Fruit fly (Drosophila melanogaster): ENCODE data around the gene Usp8.

Usp8 gene

DNA sequence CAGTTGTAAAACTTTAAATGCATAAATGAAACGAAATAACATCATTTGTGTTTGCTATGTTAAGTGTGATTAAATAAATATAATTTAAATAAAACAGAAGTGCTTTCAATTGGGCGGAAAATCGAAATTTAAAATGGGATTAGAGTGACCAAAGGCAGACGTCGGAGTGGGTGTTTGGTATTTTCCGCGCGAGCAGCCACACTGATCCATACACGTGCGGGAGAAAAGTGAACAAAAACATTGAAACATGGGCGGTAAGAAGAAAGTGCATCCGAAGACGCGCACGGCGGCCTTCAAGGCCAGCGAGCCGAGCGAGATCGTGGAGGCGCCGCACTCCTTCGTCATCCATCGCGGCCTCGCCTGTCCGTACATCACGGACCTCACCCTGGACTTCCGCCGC lies 18.0 kb upstream of the Usp8 start, which contains the start of gene ppan:
TSS of gene ppan (plus strand) at position 198 of the 400 bp plus-strand sequence.
- TF ChIP-seq CG10348 (GFP tag; IDR thresholded peaks at IDR 0.05) (no peak), CG17806 (tag; optimal IDR thresholded peaks at IDR 0.05) (no peak), gl (tag; optimal IDR thresholded peaks at IDR 0.05) (no peak), CG15710 (tag; optimal IDR thresholded peaks at IDR 0.05) (no peak), Pif1B (GFP tag; optimal IDR thresholded peaks at IDR 0.05) (no peak), Snoo (tag; optimal IDR thresholded peaks at IDR 0.05) (no peak), fd96Ca (GFP tag; IDR thresholded peaks at IDR 0.05) (no peak), CG8159 (tag; optimal IDR thresholded peaks at IDR 0.05) (no peak), CG9948 (tag; optimal IDR thresholded peaks at IDR 0.05) (no peak)

DNA sequence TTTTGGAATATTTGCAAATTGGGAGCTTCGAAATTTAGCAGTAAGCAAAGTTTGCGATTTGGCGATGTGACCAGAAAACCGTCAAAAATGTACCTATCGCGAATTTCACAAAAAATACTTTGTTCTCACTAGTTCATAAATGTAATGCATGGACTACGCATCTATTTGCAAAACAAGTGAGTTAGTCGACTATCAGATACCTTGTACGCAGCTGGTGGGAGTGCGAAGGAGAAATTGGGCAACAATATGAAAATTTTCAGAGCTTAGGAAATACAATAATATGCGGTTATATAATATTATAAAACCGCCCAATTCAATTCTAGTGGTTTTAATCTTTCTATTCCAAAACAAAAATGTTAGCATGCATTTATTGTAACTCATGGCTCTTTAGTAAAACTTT lies 15.3 kb upstream of the Usp8 start, which contains the start of gene Bdbt:
TSS of gene Bdbt (minus strand) at position 73 of the 400 bp plus-strand sequence.
- TF ChIP-seq CG9948 (tag; optimal IDR thresholded peaks at IDR 0.05) (peak; percentile 20), CG17806 (tag; optimal IDR thresholded peaks at IDR 0.05) (peak; percentile 45), CG10348 (GFP tag; IDR thresholded peaks at IDR 0.05) (no peak), gl (tag; optimal IDR thresholded peaks at IDR 0.05) (no peak), Snoo (tag; optimal IDR thresholded peaks at IDR 0.05) (peak; percentile 5), CG8301 (tag; optimal IDR thresholded peaks at IDR 0.05) (peak; percentile 43), fd96Ca (GFP tag; IDR thresholded peaks at IDR 0.05) (no peak; the same call in 2 of the 3 replicates), CG4496 (GFP tag; IDR thresholded peaks at IDR 0.05) (0 out of 3 replicates have a peak, but pooled peaks have one; percentile 47), CG15710 (tag; optimal IDR thresholded peaks at IDR 0.05) (peak; percentile 9), Ets98B (GFP tag; IDR thresholded peaks at IDR 0.05) (peak; percentile 44), rn (GFP tag; IDR thresholded peaks at IDR 0.05) (no peak), CG14655 (GFP tag; optimal IDR thresholded peaks at IDR 0.05) (no peak)

DNA sequence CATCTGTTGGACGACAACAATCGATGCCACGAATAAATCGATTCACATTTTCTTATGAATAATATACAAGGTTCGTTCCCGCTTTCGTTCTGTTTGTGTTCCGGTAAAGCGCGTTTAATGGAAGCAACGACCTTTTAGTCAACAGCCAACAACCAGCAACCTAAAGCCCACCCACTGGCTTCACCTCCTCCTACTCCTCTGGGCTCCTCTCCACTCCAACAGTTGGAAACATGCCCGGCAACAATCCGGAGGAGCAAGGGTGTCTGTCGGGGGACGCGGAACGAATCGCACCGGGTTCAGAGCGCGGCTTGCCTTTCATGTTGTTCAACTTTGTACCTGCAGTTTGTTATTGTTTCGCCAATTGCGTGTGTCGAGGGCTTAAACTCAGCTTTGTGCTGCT lies 9.8 kb upstream of the Usp8 start:
- TF ChIP-seq EcR (GFP tag; optimal IDR thresholded peaks at IDR 0.05), result peak; percentile 96
- TF ChIP-seq CG34367 (tag; optimal IDR thresholded peaks at IDR 0.05), result no peak

DNA sequence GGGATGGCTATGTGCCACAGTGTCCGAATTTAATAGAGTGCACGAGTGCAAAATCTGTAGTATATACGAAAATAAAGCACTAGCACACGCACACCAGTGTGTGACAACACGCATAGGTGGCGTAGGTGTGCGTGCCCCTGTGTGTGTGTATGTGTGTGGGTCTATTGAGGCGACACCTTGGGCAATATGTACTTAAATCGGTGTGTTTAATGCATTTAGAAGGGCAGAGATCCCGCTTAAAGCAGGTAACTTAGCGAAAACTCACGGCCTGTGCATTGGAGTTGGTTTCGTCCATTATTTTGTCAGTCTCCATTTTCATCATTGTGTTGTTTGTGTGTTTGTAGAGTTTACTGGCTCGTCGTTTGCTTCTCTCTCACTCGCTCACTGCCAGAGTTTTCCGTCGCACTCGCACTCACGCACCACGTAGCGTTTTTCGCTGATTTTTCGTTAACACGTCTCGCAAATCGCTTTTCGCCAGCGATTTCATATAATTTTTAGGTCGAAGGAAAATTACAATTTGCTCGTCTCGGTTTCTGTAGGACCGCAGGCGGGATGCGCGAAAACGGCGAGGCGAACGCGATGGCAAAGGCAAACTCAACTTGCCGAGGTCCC lies 7.3 kb upstream of the Usp8 start:
- TF ChIP-seq CG8301 (tag; optimal IDR thresholded peaks at IDR 0.05) (no peak), CG15710 (tag; optimal IDR thresholded peaks at IDR 0.05) (no peak), rn (GFP tag; IDR thresholded peaks at IDR 0.05) (no peak), CG32121 (GFP tag; IDR thresholded peaks at IDR 0.05) (no peak), EcR (GFP tag; optimal IDR thresholded peaks at IDR 0.05) (peak; percentile 66)

DNA sequence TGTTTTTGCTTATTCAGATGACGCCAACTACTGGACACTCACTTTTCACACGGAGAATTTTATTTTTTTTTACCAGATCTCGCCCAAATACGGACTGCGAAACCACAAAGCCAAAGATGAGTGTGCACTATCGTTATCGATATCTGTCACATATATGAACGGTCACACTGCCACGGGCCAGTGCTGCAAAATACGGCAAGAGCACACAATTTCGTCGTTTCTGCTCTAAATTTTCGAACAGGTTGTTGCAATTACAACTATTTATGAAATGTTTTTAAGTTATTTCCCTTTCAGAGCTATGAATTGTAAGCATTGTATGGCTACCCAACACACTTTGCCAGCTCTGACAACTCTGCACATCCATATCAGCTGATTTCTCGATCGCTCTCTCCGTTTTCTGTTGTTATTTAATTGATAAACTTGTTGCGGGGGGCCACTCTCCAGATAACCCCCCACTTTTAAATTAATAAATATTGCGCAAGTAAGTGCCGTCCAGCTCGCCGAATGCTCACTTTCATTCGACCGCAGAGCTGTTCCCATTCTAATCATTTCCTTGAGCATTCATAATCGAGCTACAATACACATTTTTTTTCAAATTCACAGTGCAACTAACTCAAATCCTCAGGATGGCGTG lies 6.6 kb upstream of the Usp8 start, which contains the start of the genes slmb and CG5793:
TSS of gene slmb (minus strand) at position 134 of the 634 bp plus-strand sequence.
TSS of gene CG5793 (plus strand) at position 222 of the 634 bp plus-strand sequence.
- TF ChIP-seq CG15710 (tag; optimal IDR thresholded peaks at IDR 0.05), result peak; percentile 13
- TF ChIP-seq CG10348 (GFP tag; IDR thresholded peaks at IDR 0.05), result no peak
- TF ChIP-seq EcR (GFP tag; optimal IDR thresholded peaks at IDR 0.05), result no peak
- TF ChIP-seq D1 (tag; optimal IDR thresholded peaks at IDR 0.05), result no peak
- no peak for TF ChIP-seq CG8301 (tag; optimal IDR thresholded peaks at IDR 0.05)
- peak; percentile 77; the same call in 2 of the 3 replicates for TF ChIP-seq CG4496 (GFP tag; IDR thresholded peaks at IDR 0.05)
- peak; percentile 53 for TF ChIP-seq Snoo (tag; optimal IDR thresholded peaks at IDR 0.05)
- TF ChIP-seq CG32121 (GFP tag; IDR thresholded peaks at IDR 0.05), result peak; percentile 27; the same call in 1 of the 2 replicates
- peak; percentile 12; the same call in 1 of the 3 replicates for TF ChIP-seq fd96Ca (GFP tag; IDR thresholded peaks at IDR 0.05)
- TF ChIP-seq rn (GFP tag; IDR thresholded peaks at IDR 0.05), result no peak
- TF ChIP-seq gl (tag; optimal IDR thresholded peaks at IDR 0.05), result no peak
- no peak for TF ChIP-seq CG34367 (tag; optimal IDR thresholded peaks at IDR 0.05)
- TF ChIP-seq CG13204 (GFP tag; optimal IDR thresholded peaks at IDR 0.05), result no peak
- no peak for TF ChIP-seq CG9948 (tag; optimal IDR thresholded peaks at IDR 0.05)
- TF ChIP-seq CG17806 (tag; optimal IDR thresholded peaks at IDR 0.05), result no peak
- TF ChIP-seq Pif1B (GFP tag; optimal IDR thresholded peaks at IDR 0.05), result no peak
- TF ChIP-seq Ets98B (GFP tag; IDR thresholded peaks at IDR 0.05), result peak; percentile 34; the same call in 1 of the 2 replicates
- TF ChIP-seq CG8159 (tag; optimal IDR thresholded peaks at IDR 0.05), result no peak
- no peak for TF ChIP-seq CG12605 (GFP tag; IDR thresholded peaks at IDR 0.05)
- no peak for TF ChIP-seq CG14655 (GFP tag; optimal IDR thresholded peaks at IDR 0.05)
- TF ChIP-seq Pif1A (GFP tag; optimal IDR thresholded peaks at IDR 0.05), result no peak

DNA sequence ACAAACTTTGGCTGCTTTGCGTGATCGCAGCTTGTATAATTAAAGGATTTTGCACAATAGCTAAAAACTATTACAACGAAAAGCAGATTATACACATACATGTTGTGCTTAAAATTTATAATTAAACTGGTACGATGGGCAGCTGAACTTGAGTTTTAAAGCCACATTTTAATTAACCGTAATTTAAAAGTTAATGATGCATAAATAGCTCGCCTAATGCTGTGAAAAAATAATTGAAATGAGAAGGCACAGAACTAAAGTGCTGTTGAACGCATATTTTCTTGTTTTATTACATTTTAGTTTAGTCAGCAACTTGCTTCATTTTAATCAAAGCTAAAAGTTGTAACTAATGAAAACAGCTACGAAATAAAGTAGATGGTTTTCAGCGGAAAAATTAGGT lies 4.4 kb upstream of the Usp8 start, which contains the start of gene Obp93a:
TSS of gene Obp93a (minus strand) at position 101 of the 400 bp plus-strand sequence.
- TF ChIP-seq Pif1B (GFP tag; optimal IDR thresholded peaks at IDR 0.05) (no peak), CG32121 (GFP tag; IDR thresholded peaks at IDR 0.05) (no peak), CG9948 (tag; optimal IDR thresholded peaks at IDR 0.05) (no peak), fd96Ca (GFP tag; IDR thresholded peaks at IDR 0.05) (no peak), CG4496 (GFP tag; IDR thresholded peaks at IDR 0.05) (no peak), CG34367 (tag; optimal IDR thresholded peaks at IDR 0.05) (no peak), CG12605 (GFP tag; IDR thresholded peaks at IDR 0.05) (no peak)
